Worm (Caenorhabditis elegans) whole organism, L3 larva: ENCODE data around the gene clec-261.

Experiments
- ama-1 ChIP-seq: fragments of 150-350 bp; optimal IDR thresholded peaks from 2 replicates; lab custom pipeline; 2018
- ceh-16 ChIP-seq: sonication (generic microtip); optimal IDR thresholded peaks from 2 replicates; lab custom pipeline; 2017; ENCODE audit warnings: missing biosample characterization, missing genetic modification characterization
- ceh-28 ChIP-seq: fragments of 150-350 bp; optimal IDR thresholded peaks from 2 replicates; lab custom pipeline; 2014; ENCODE audit warnings: missing biosample characterization, missing genetic modification reagents, missing genetic modification characterization
- ceh-82 ChIP-seq: fragments of 150-350 bp; optimal IDR thresholded peaks from 2 replicates; lab custom pipeline; 2014; ENCODE audit warnings: missing biosample characterization, missing genetic modification characterization
- daf-12 ChIP-seq: fragments of 150-350 bp; optimal IDR thresholded peaks from 2 replicates; lab custom pipeline; 2014; ENCODE audit warnings: missing biosample characterization, missing genetic modification reagents, missing genetic modification characterization
- egl-27 ChIP-seq: sonication (generic microtip); optimal IDR thresholded peaks from 4 replicates; lab custom pipeline; 2017; ENCODE audit warnings: missing biosample characterization, missing genetic modification reagents, missing genetic modification characterization
- egl-5 ChIP-seq: fragments of 150-350 bp; optimal IDR thresholded peaks from 2 replicates; lab custom pipeline; 2017; ENCODE audit warnings: missing biosample characterization, missing genetic modification reagents, missing genetic modification characterization, inconsistent platforms
- elt-1 ChIP-seq: fragments of 150-350 bp; optimal IDR thresholded peaks from 2 replicates; lab custom pipeline; 2014; ENCODE audit warnings: missing biosample characterization, missing genetic modification characterization
- elt-3 ChIP-seq, 3 experiments: fragments of 150-350 bp in 1 of 3; sonication (generic microtip) in 2 of 3; optimal IDR thresholded peaks; 2 replicates in 2 of 3; 4 replicates in 1 of 3; lab custom pipeline; 2014 to 2017; ENCODE audit warnings: missing biosample characterization in 3 of 3, missing genetic modification characterization in 3 of 3
- fkh-10 ChIP-seq: sonication (generic microtip); optimal IDR thresholded peaks from 2 replicates; lab custom pipeline; 2017; ENCODE audit warnings: missing biosample characterization, missing genetic modification reagents, missing genetic modification characterization
- fkh-2 ChIP-seq: fragments of 150-350 bp; optimal IDR thresholded peaks from 2 replicates; lab custom pipeline; 2014; ENCODE audit warnings: missing biosample characterization, missing genetic modification reagents, missing genetic modification characterization
- fos-1 ChIP-seq: fragments of 150-350 bp; optimal IDR thresholded peaks from 2 replicates; lab custom pipeline; 2014; ENCODE audit warnings: missing biosample characterization, missing genetic modification characterization
- hmg-11 ChIP-seq: sonication (generic microtip); optimal IDR thresholded peaks from 2 replicates; lab custom pipeline; 2016; ENCODE audit warnings: missing genetic modification characterization, missing compliant biosample characterization
- jun-1 ChIP-seq: fragments of 150-350 bp; optimal IDR thresholded peaks from 2 replicates; lab custom pipeline; 2014; ENCODE audit warnings: missing biosample characterization, missing genetic modification reagents, missing genetic modification characterization
- lin-39 ChIP-seq: fragments of 150-350 bp; optimal IDR thresholded peaks from 2 replicates; lab custom pipeline; 2018; ENCODE audit warnings: missing biosample characterization, missing genetic modification reagents, missing genetic modification characterization
- lsy-12 ChIP-seq: sonication (generic microtip); optimal IDR thresholded peaks from 2 replicates; lab custom pipeline; 2016; ENCODE audit warnings: mild to moderate bottlenecking, missing genetic modification characterization, missing compliant biosample characterization
- mdl-1 ChIP-seq: fragments of 150-350 bp; optimal IDR thresholded peaks from 2 replicates; lab custom pipeline; 2014; ENCODE audit warnings: missing biosample characterization, missing genetic modification characterization
- mml-1 ChIP-seq: fragments of 150-350 bp; sonication (generic microtip); optimal IDR thresholded peaks from 3 replicates; lab custom pipeline; 2014; ENCODE audit warnings: missing biosample characterization, missing genetic modification characterization
- nfya-1 ChIP-seq: sonication (generic microtip); optimal IDR thresholded peaks from 2 replicates; lab custom pipeline; 2017; ENCODE audit warnings: missing genetic modification characterization, mild to moderate bottlenecking, missing compliant biosample characterization, antibody characterized with exemption, moderate library complexity; ENCODE audit not compliant: insufficient read depth
- nhr-11 ChIP-seq: fragments of 150-350 bp; optimal IDR thresholded peaks from 2 replicates; lab custom pipeline; 2014; ENCODE audit warnings: missing biosample characterization, missing genetic modification characterization
- nhr-237 ChIP-seq: fragments of 150-350 bp; optimal IDR thresholded peaks from 2 replicates; lab custom pipeline; 2014; ENCODE audit warnings: missing biosample characterization, missing genetic modification characterization
- nhr-25 ChIP-seq: sonication (generic microtip); optimal IDR thresholded peaks from 2 replicates; lab custom pipeline; 2017; ENCODE audit warnings: missing biosample characterization, missing genetic modification characterization
- nhr-28 ChIP-seq: fragments of 150-350 bp; optimal IDR thresholded peaks from 2 replicates; lab custom pipeline; 2014; ENCODE audit warnings: missing biosample characterization, missing genetic modification characterization
- nhr-43 ChIP-seq: sonication (generic microtip); optimal IDR thresholded peaks from 2 replicates; lab custom pipeline; 2016; ENCODE audit warnings: mild to moderate bottlenecking, missing genetic modification characterization, missing compliant biosample characterization; ENCODE audit not compliant: poor library complexity, severe bottlenecking
- nhr-67 ChIP-seq: fragments of 150-350 bp; optimal IDR thresholded peaks from 2 replicates; lab custom pipeline; 2014; ENCODE audit warnings: missing biosample characterization, missing genetic modification characterization
- nhr-76 ChIP-seq: fragments of 150-350 bp; sonication (generic microtip); optimal IDR thresholded peaks from 5 replicates; lab custom pipeline; 2014; ENCODE audit warnings: missing biosample characterization, missing genetic modification characterization
- nhr-77 ChIP-seq: fragments of 150-350 bp; optimal IDR thresholded peaks from 2 replicates; lab custom pipeline; 2014; ENCODE audit warnings: missing biosample characterization, missing genetic modification characterization
- pqm-1 ChIP-seq: fragments of 150-350 bp; optimal IDR thresholded peaks from 2 replicates; lab custom pipeline; 2017; ENCODE audit warnings: missing biosample characterization, missing genetic modification characterization, inconsistent platforms
- unc-62 ChIP-seq: fragments of 150-350 bp; sonication (generic microtip); optimal IDR thresholded peaks from 4 replicates; lab custom pipeline; 2014; ENCODE audit warnings: missing biosample characterization, missing genetic modification reagents, missing genetic modification characterization
- zag-1 ChIP-seq: fragments of 150-350 bp; optimal IDR thresholded peaks from 2 replicates; lab custom pipeline; 2014; ENCODE audit warnings: missing biosample characterization, missing genetic modification characterization
- ztf-11 ChIP-seq: fragments of 150-350 bp; optimal IDR thresholded peaks from 2 replicates; lab custom pipeline; 2014; ENCODE audit warnings: missing biosample characterization, missing genetic modification characterization

Gene clec-261

ce11 chrV:20294388-20294787 is at the start of gene clec-261:
Gene clec-261 (minus strand): TSS chrV:20294488.
- no peak for TF ChIP-seq egl-5
- no peak for TF ChIP-seq unc-62 (GFP tag; lab: Kevin White, UChicago)
- no peak for TF ChIP-seq ceh-16 (tag; lab: Kevin White, UChicago)
- no peak for TF ChIP-seq ceh-82
- TF ChIP-seq elt-3 (tag; optimal IDR thresholded peaks at IDR 0.05; lab: Kevin White, UChicago), result no peak
- TF ChIP-seq nhr-67 (tag; lab: Kevin White, UChicago), result no peak

ce11 chrV:20338870-20339269 is 44.6 kb upstream of the clec-261 start:
- TF ChIP-seq fkh-10 (GFP tag; lab: Kevin White, UChicago) (peak; percentile 65), pqm-1 (no peak)

ce11 chrV:20338020-20338419 is 43.7 kb upstream of the clec-261 start:
- no peak for TF ChIP-seq jun-1 (tag; lab: Kevin White, UChicago)
- TF ChIP-seq nhr-11 (tag; lab: Kevin White, UChicago), result no peak
- no peak for TF ChIP-seq ceh-28
- no peak for TF ChIP-seq nhr-25
- no peak for TF ChIP-seq elt-1
- no peak for TF ChIP-seq nhr-76 (tag; lab: Kevin White, UChicago)
- no peak for TF ChIP-seq elt-3 (tag; optimal IDR thresholded peaks at IDR 0.05; lab: Kevin White, UChicago)

- TF ChIP-seq nfya-1 (tag; lab: Kevin White, UChicago), result no peak
- TF ChIP-seq elt-1, result no peak
- TF ChIP-seq jun-1 (tag; lab: Kevin White, UChicago), result no peak
- TF ChIP-seq ceh-28, result no peak
- TF ChIP-seq nhr-28 (tag; lab: Kevin White, UChicago), result no peak
- TF ChIP-seq fos-1 (tag; lab: Kevin White, UChicago), result no peak
- no peak for TF ChIP-seq egl-27 (tag; lab: Kevin White, UChicago)
- no peak for TF ChIP-seq ceh-16 (tag; lab: Kevin White, UChicago)
- no peak for TF ChIP-seq elt-3 (tag; optimal IDR thresholded peaks at IDR 0.05; lab: Kevin White, UChicago)
- TF ChIP-seq nhr-11 (tag; lab: Kevin White, UChicago), result no peak
These were observed 41.0 kb upstream of the clec-261 start, which contains the start of gene Y38H6A.5 for ce11 chrV:20335264-20335663. Gene Y38H6A.5 (minus strand): TSS chrV:20335364.

ce11 chrV:20325417-20325816 is 31.1 kb upstream of the clec-261 start, which contains the start of gene Y38H6A.1:
Gene Y38H6A.1 (plus strand): TSS chrV:20325717.
- no peak for TF ChIP-seq ztf-11 (tag; lab: Kevin White, UChicago)
- TF ChIP-seq mml-1 (tag; lab: Kevin White, UChicago), result no peak
- no peak for TF ChIP-seq nhr-28 (tag; lab: Kevin White, UChicago)
- TF ChIP-seq nhr-76 (tag; lab: Kevin White, UChicago), result no peak
- TF ChIP-seq fkh-2, result no peak

ce11 chrV:20317442-20317841 is 23.2 kb upstream of the clec-261 start, which contains the start of gene Y113G7C.1:
Gene Y113G7C.1 (plus strand): TSS chrV:20317742.
- TF ChIP-seq lin-39 (tag; lab: Kevin White, UChicago) (no peak), egl-5 (no peak), zag-1 (tag; lab: Kevin White, UChicago) (no peak), lsy-12 (no peak), hmg-11 (tag; lab: Kevin White, UChicago) (no peak)

- TF ChIP-seq elt-1 (no peak), daf-12 (tag; lab: Kevin White, UChicago) (no peak), fos-1 (tag; lab: Kevin White, UChicago) (no peak), egl-5 (no peak), nhr-237 (tag; lab: Kevin White, UChicago) (no peak), zag-1 (tag; lab: Kevin White, UChicago) (no peak), nhr-77 (tag; lab: Kevin White, UChicago) (no peak), ama-1 (no peak), nhr-28 (tag; lab: Kevin White, UChicago) (no peak), pqm-1 (no peak), nhr-67 (tag; lab: Kevin White, UChicago) (no peak), fkh-10 (GFP tag; lab: Kevin White, UChicago) (no peak), nhr-43 (tag; lab: Kevin White, UChicago) (no peak), mdl-1 (tag; lab: Kevin White, UChicago) (no peak), egl-27 (tag; lab: Kevin White, UChicago) (no peak), ceh-82 (no peak)
These were observed 17.2 kb upstream of the clec-261 start, which contains the start of gene clec-262 for ce11 chrV:20311519-20311918. Gene clec-262 (plus strand): TSS chrV:20311819.
